Fruit fly (Drosophila melanogaster): ENCODE data around the gene Ctl1.

DNA sequence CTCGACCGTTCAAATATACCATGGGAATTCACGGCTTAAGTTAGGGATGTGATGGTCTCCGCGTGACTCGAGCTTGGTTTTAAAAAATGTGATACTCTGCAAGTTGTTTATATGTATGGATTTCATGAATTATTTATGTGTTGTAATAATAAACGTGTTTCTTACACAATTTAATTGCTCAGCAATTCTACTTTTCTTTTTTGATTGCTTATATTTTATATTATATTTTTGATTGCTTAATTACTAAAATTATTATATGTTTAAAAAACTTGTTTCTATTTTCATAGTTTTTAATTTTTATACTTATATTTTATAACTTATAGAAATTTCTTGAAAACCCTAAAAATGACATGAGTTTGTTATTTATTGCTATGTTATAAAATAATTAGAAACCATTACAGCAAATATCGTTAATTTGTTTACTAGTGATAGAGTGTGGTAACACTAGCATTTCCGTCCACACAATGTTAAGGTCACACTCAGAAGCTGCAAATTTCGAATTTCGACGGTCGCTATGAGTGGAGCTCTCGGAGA lies 23.4 kb upstream of the Ctl1 start, which contains the start of the genes ago and CG1265:
- TF ChIP-seq D1 (tag; optimal IDR thresholded peaks at IDR 0.05), result no peak
- TF ChIP-seq CG9948 (tag; optimal IDR thresholded peaks at IDR 0.05), result peak; percentile 6
- TF ChIP-seq Pif1B (GFP tag; optimal IDR thresholded peaks at IDR 0.05), result no peak
- TF ChIP-seq CG8159 (tag; optimal IDR thresholded peaks at IDR 0.05), result peak; percentile 39
- no peak for TF ChIP-seq fd96Ca (GFP tag; IDR thresholded peaks at IDR 0.05)
- TF ChIP-seq Ets98B (GFP tag; IDR thresholded peaks at IDR 0.05), result 0 out of 2 replicates have a peak, but pooled peaks have one; percentile 1
- TF ChIP-seq Pif1A (GFP tag; optimal IDR thresholded peaks at IDR 0.05), result no peak
- no peak for TF ChIP-seq rn (GFP tag; IDR thresholded peaks at IDR 0.05)
- TF ChIP-seq Snoo (tag; optimal IDR thresholded peaks at IDR 0.05), result peak; percentile 37
